Worm (Caenorhabditis elegans): ENCODE data around the gene fkh-8.

- no peak for TF ChIP-seq tab-1 (GFP tag; IDR thresholded peaks at IDR 0.05)
- no peak for TF ChIP-seq cog-1 (tag; optimal IDR thresholded peaks at IDR 0.05)
- TF ChIP-seq flt-1 (GFP tag; IDR thresholded peaks at IDR 0.05) = no peak
- no peak for TF ChIP-seq med-1 (GFP tag; optimal IDR thresholded peaks at IDR 0.05; ENCODE audit: insufficient read depth)
Measured at ce11 chrII:6207252-6207651, 16.1 kb upstream of the fkh-8 start.
